Fruit fly (Drosophila melanogaster) whole organism, embryonic: ENCODE results near the gene CG6901.

Experiments
- Antp ChIP-seq: fragments of 200-800 bp; sonication (Bioruptor generic); optimal IDR thresholded peaks from 3 replicates; lab custom pipeline; 2016; ENCODE audit warnings: missing biosample characterization, missing genetic modification characterization
- Awh ChIP-seq: fragments of 200-800 bp; sonication (Bioruptor generic); IDR thresholded peaks from 2 replicates; pipeline ENCODE4, ENCODE4 v1.3.6; 2022; ENCODE audit warnings: missing biosample characterization, missing genetic modification characterization
- CG10267 ChIP-seq: fragments of 200-800 bp; sonication (Bioruptor generic); optimal IDR thresholded peaks from 2 replicates; lab custom pipeline; 2018; ENCODE audit warnings: missing biosample characterization, mild to moderate bottlenecking, missing genetic modification characterization, moderate library complexity
- CG10366 ChIP-seq: fragments of 200-800 bp; sonication (Bioruptor generic); IDR thresholded peaks from 2 replicates; pipeline ENCODE4 v1.3.6; 2022; ENCODE audit warnings: missing biosample characterization, missing genetic modification characterization
- CG10565 ChIP-seq: fragments of 200-800 bp; sonication (Bioruptor generic); optimal IDR thresholded peaks from 3 replicates; lab custom pipeline; 2016; ENCODE audit warnings: missing biosample characterization, mild to moderate bottlenecking, missing genetic modification characterization
- CG11093 ChIP-seq: fragments of 200-800 bp; sonication (Bioruptor generic); IDR thresholded peaks from 3 replicates; pipeline ENCODE4 v1.3.6; 2022; ENCODE audit warnings: missing biosample characterization, missing genetic modification characterization
- CG11504 ChIP-seq: fragments of 200-800 bp; sonication (Bioruptor generic); optimal IDR thresholded peaks from 3 replicates; lab custom pipeline; 2019; ENCODE audit warnings: missing biosample characterization, mild to moderate bottlenecking, missing genetic modification characterization, moderate library complexity
- CG14860 ChIP-seq: fragments of 200-800 bp; sonication (Bioruptor generic); IDR thresholded peaks from 3 replicates; pipeline ENCODE4 v1.3.6; 2022; ENCODE audit warnings: missing biosample characterization, missing genetic modification characterization; ENCODE audit not compliant: partially characterized antibody
- CG15073 ChIP-seq: fragments of 200-800 bp; sonication (Bioruptor generic); optimal IDR thresholded peaks from 2 replicates; lab custom pipeline; 2016; ENCODE audit warnings: missing biosample characterization, missing genetic modification characterization
- CG1792 ChIP-seq: fragments of 200-800 bp; sonication (Bioruptor generic); optimal IDR thresholded peaks from 2 replicates; lab custom pipeline; 2016; ENCODE audit warnings: missing biosample characterization, missing genetic modification characterization
- CG2678 ChIP-seq: fragments of 200-800 bp; sonication (Bioruptor generic); optimal IDR thresholded peaks from 3 replicates; lab custom pipeline; 2019; ENCODE audit warnings: missing biosample characterization, mild to moderate bottlenecking, missing genetic modification characterization, moderate library complexity
- CG3163 ChIP-seq: fragments of 200-800 bp; sonication (Bioruptor generic); optimal IDR thresholded peaks from 3 replicates; lab custom pipeline; 2016; ENCODE audit warnings: missing biosample characterization, missing genetic modification characterization
- CG3726 ChIP-seq: fragments of 200-800 bp; sonication (Bioruptor generic); IDR thresholded peaks from 3 replicates; pipeline ENCODE4, ENCODE4 v1.3.6; 2022; ENCODE audit warnings: missing biosample characterization, missing genetic modification characterization
- CG4282 ChIP-seq: fragments of 200-800 bp; sonication (Bioruptor generic); optimal IDR thresholded peaks from 2 replicates; lab custom pipeline; 2016; ENCODE audit warnings: missing biosample characterization, missing genetic modification characterization
- CG4617 ChIP-seq: fragments of 200-800 bp; sonication (Bioruptor generic); optimal IDR thresholded peaks from 3 replicates; lab custom pipeline; 2016; ENCODE audit warnings: missing biosample characterization, missing genetic modification characterization, borderline replicate concordance
- CG4820 ChIP-seq: fragments of 200-800 bp; sonication (Bioruptor generic); optimal IDR thresholded peaks from 3 replicates; lab custom pipeline; 2016; ENCODE audit warnings: missing biosample characterization, missing genetic modification characterization
- CG5180 ChIP-seq: fragments of 200-800 bp; sonication (Bioruptor generic); optimal IDR thresholded peaks from 3 replicates; lab custom pipeline; 2017; ENCODE audit warnings: missing biosample characterization, missing genetic modification characterization, mild to moderate bottlenecking, moderate library complexity, missing genetic modification reagents
- CG7963 ChIP-seq: fragments of 200-800 bp; sonication (Bioruptor generic); IDR thresholded peaks from 3 replicates; pipeline ENCODE4 v1.3.6; 2022; ENCODE audit warnings: missing biosample characterization, missing genetic modification characterization; ENCODE audit not compliant: partially characterized antibody
- CG9215 ChIP-seq: fragments of 200-800 bp; sonication (Bioruptor generic); IDR thresholded peaks from 2 replicates; pipeline ENCODE4 v1.3.6; 2022; ENCODE audit warnings: missing biosample characterization, missing genetic modification characterization
- CG9727 ChIP-seq: fragments of 200-800 bp; sonication (Bioruptor generic); optimal IDR thresholded peaks from 3 replicates; lab custom pipeline; 2017; ENCODE audit warnings: missing biosample characterization, mild to moderate bottlenecking, missing genetic modification characterization
- CG9932 ChIP-seq: fragments of 200-800 bp; sonication (Bioruptor generic); IDR thresholded peaks from 2 replicates; pipeline ENCODE4 v1.3.6; 2022; ENCODE audit warnings: missing biosample characterization, missing genetic modification characterization
- Dip2 ChIP-seq: fragments of 200-800 bp; sonication (Bioruptor generic); IDR thresholded peaks from 2 replicates; pipeline ENCODE4 v1.3.6; 2022; ENCODE audit warnings: missing biosample characterization, missing genetic modification characterization
- Dll ChIP-seq: fragments of 200-800 bp; sonication (Bioruptor generic); IDR thresholded peaks from 4 replicates; pipeline ENCODE4 v1.3.6; 2022; ENCODE audit warnings: missing biosample characterization, missing genetic modification characterization; ENCODE audit not compliant: partially characterized antibody
- Doc2 ChIP-seq: fragments of 200-800 bp; sonication (Bioruptor generic); IDR thresholded peaks from 2 replicates; pipeline ENCODE4 v1.3.6; 2022; ENCODE audit warnings: missing biosample characterization, missing genetic modification characterization
- Gug ChIP-seq: fragments of 200-800 bp; sonication (Bioruptor generic); IDR thresholded peaks from 4 replicates; pipeline ENCODE4 v1.3.6; 2022; ENCODE audit warnings: missing biosample characterization, missing genetic modification characterization
- H2.0 ChIP-seq: fragments of 200-800 bp; sonication (Bioruptor generic); IDR thresholded peaks from 2 replicates; pipeline ENCODE4 v1.3.6; 2022; ENCODE audit warnings: missing biosample characterization, missing genetic modification characterization
- HmgZ ChIP-seq: fragments of 200-800 bp; sonication (Bioruptor generic); optimal IDR thresholded peaks from 2 replicates; lab custom pipeline; 2018; ENCODE audit warnings: missing biosample characterization, mild to moderate bottlenecking, missing genetic modification characterization
- Jarid2 ChIP-seq: fragments of 200-800 bp; sonication (Bioruptor generic); optimal IDR thresholded peaks from 3 replicates; lab custom pipeline; 2017; ENCODE audit warnings: mild to moderate bottlenecking, missing biosample characterization, missing genetic modification reagents, missing genetic modification characterization
- NC2α ChIP-seq: fragments of 200-800 bp; sonication (Bioruptor generic); optimal IDR thresholded peaks from 2 replicates; lab custom pipeline; 2016; ENCODE audit warnings: missing biosample characterization, missing genetic modification characterization
- Nf-YC ChIP-seq: fragments of 200-800 bp; optimal IDR thresholded peaks from 3 replicates; lab custom pipeline; 2019; ENCODE audit warnings: missing biosample characterization, mild to moderate bottlenecking, missing genetic modification characterization, moderate library complexity
- Sox102F ChIP-seq: fragments of 200-800 bp; sonication (Bioruptor generic); optimal IDR thresholded peaks from 2 replicates; lab custom pipeline; 2018; ENCODE audit warnings: missing biosample characterization, mild to moderate bottlenecking, missing genetic modification characterization, moderate library complexity
- Spps ChIP-seq: fragments of 200-800 bp; sonication (Bioruptor generic); optimal IDR thresholded peaks from 2 replicates; lab custom pipeline; 2018; ENCODE audit warnings: missing biosample characterization, mild to moderate bottlenecking, missing genetic modification characterization
- Sry-δ ChIP-seq: fragments of 200-800 bp; sonication (Bioruptor generic); optimal IDR thresholded peaks from 2 replicates; lab custom pipeline; 2016; ENCODE audit warnings: missing biosample characterization, missing genetic modification characterization
- ab ChIP-seq: fragments of 200-800 bp; sonication (Bioruptor generic); optimal IDR thresholded peaks from 2 replicates; lab custom pipeline; 2016; ENCODE audit warnings: missing biosample characterization, missing genetic modification characterization
- abd-A ChIP-seq: fragments of 200-800 bp; sonication (Bioruptor generic); optimal IDR thresholded peaks from 3 replicates; lab custom pipeline; 2019; ENCODE audit warnings: missing biosample characterization, mild to moderate bottlenecking, missing genetic modification characterization, moderate library complexity
- bsh ChIP-seq, 2 experiments: fragments of 200-800 bp; sonication (Bioruptor generic); optimal IDR thresholded peaks; 2 replicates each; lab custom pipeline; 2017 to 2018; ENCODE audit warnings: mild to moderate bottlenecking in 2 of 2, missing biosample characterization in 2 of 2, missing genetic modification characterization in 2 of 2, moderate library complexity in 1 of 2
- btn ChIP-seq: fragments of 200-800 bp; sonication (Bioruptor generic); optimal IDR thresholded peaks from 2 replicates; lab custom pipeline; 2016; ENCODE audit warnings: missing biosample characterization, missing genetic modification characterization
- cas ChIP-seq: fragments of 200-800 bp; sonication (Bioruptor generic); IDR thresholded peaks from 2 replicates; pipeline ENCODE4 v1.3.6; 2022; ENCODE audit warnings: missing biosample characterization, missing genetic modification characterization
- chn ChIP-seq: fragments of 200-800 bp; sonication (Bioruptor generic); optimal IDR thresholded peaks from 2 replicates; lab custom pipeline; 2016; ENCODE audit warnings: missing biosample characterization, missing genetic modification characterization
- ci ChIP-seq: fragments of 200-800 bp; sonication (Bioruptor generic); IDR thresholded peaks from 3 replicates; pipeline ENCODE4 v1.3.6; 2022; ENCODE audit warnings: missing biosample characterization, missing genetic modification characterization
- cwo ChIP-seq: fragments of 200-800 bp; sonication (Bioruptor generic); optimal IDR thresholded peaks from 3 replicates; lab custom pipeline; 2017; ENCODE audit warnings: missing biosample characterization, missing genetic modification characterization, mild to moderate bottlenecking, moderate library complexity, missing genetic modification reagents
- danr ChIP-seq: fragments of 200-800 bp; sonication (Bioruptor generic); IDR thresholded peaks from 2 replicates; pipeline ENCODE4 v1.3.6; 2022; ENCODE audit warnings: missing biosample characterization, missing genetic modification characterization
- dati ChIP-seq: fragments of 200-800 bp; sonication (Bioruptor generic); IDR thresholded peaks from 2 replicates; pipeline ENCODE4 v1.3.6; 2022; ENCODE audit warnings: missing biosample characterization, missing genetic modification characterization
- eve ChIP-seq, 2 experiments: fragments of >200 bp; optimal IDR thresholded peaks; 2 replicates each; lab custom pipeline; 2017; ENCODE audit warnings: missing biosample characterization in 2 of 2, missing genetic modification characterization in 2 of 2
- gcm2 ChIP-seq: fragments of 200-800 bp; sonication (Bioruptor generic); optimal IDR thresholded peaks from 2 replicates; lab custom pipeline; 2016; ENCODE audit warnings: missing biosample characterization, missing genetic modification characterization
- hb ChIP-seq: fragments of 200-800 bp; sonication (Bioruptor generic); IDR thresholded peaks from 3 replicates; pipeline ENCODE4 v1.3.6; 2022; ENCODE audit warnings: missing biosample characterization, missing genetic modification characterization; ENCODE audit not compliant: partially characterized antibody
- hbn ChIP-seq: fragments of 200-800 bp; sonication (Bioruptor generic); IDR thresholded peaks from 2 replicates; pipeline ENCODE4 v1.3.6; 2022; ENCODE audit warnings: missing biosample characterization, missing genetic modification characterization; ENCODE audit not compliant: partially characterized antibody
- odd ChIP-seq: fragments of 200-800 bp; sonication (Bioruptor generic); optimal IDR thresholded peaks from 2 replicates; lab custom pipeline; 2017; ENCODE audit warnings: missing biosample characterization, mild to moderate bottlenecking, missing genetic modification characterization
- sens-2 ChIP-seq: fragments of 200-800 bp; sonication (Bioruptor generic); IDR thresholded peaks from 2 replicates; pipeline ENCODE4 v1.3.6; 2022; ENCODE audit warnings: missing biosample characterization, missing genetic modification characterization
- vfl ChIP-seq: fragments of 200-800 bp; sonication (Bioruptor generic); optimal IDR thresholded peaks from 2 replicates; lab custom pipeline; 2016; ENCODE audit warnings: missing biosample characterization, missing genetic modification characterization

Gene CG6901

DNA sequence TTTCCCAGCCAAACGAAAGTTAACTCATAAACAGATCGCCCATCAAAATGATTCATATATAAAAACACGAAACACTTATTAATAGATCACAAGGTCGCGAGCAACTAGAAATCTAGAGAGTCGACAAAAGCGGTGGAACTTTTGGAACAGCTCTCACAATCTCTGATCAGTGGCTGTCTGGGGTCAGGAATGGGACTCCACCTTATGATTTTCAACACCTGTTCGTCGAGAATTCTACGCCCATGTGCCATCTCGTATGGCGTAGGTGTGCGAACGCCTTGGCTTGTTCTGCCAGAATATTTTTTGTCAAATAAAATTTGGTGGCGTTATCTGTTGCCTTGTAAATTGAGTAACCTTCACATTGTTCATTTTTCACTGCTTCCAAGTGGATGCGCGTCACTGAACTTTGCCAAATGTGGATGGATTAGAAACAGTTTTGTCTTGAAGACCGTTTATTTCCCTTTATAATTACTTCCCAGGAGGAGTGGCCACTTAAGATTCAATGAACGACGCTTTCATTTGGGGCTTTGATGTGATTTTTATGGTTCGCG, 32.3 kb downstream of the CG6901 start (continued):
- TF ChIP-seq odd (GFP tag; lab: Kevin White, UChicago) (no peak), Nf-YC (tag; lab: Kevin White, UChicago) (no peak), bsh (GFP tag; optimal IDR thresholded peaks at IDR 0.05; lab: Kevin White, UChicago) (no peak), hbn (GFP tag; lab: Robert Waterston, UW) (no peak), CG9215 (GFP tag; lab: Robert Waterston, UW) (peak; percentile 45; the same call in 1 of the 2 replicates), Spps (tag; lab: Kevin White, UChicago) (no peak), hb (GFP tag; lab: Robert Waterston, UW) (no peak), CG10366 (GFP tag; lab: Robert Waterston, UW) (0 out of 2 replicates have a peak, but pooled peaks have one; percentile 28), CG11093 (GFP tag; lab: Robert Waterston, UW) (no peak), CG1792 (GFP tag; lab: Kevin White, UChicago) (no peak), CG14860 (GFP tag; lab: Robert Waterston, UW) (no peak), CG4617 (GFP tag; lab: Kevin White, UChicago) (no peak), Sox102F (peak; percentile 6), Jarid2 (GFP tag; lab: Kevin White, UChicago) (no peak), CG9932 (GFP tag; lab: Robert Waterston, UW) (peak; percentile 91), ci (peak; percentile 34; the same call in 1 of the 3 replicates), cas (GFP tag; lab: Robert Waterston, UW) (no peak), CG2678 (tag; lab: Kevin White, UChicago) (peak; percentile 59), CG11504 (tag; lab: Kevin White, UChicago) (peak; percentile 23), CG3163 (no peak), Gug (peak; percentile 68; the same call in 2 of the 4 replicates), cwo (GFP tag; lab: Kevin White, UChicago) (peak; percentile 62), CG7963 (GFP tag; lab: Robert Waterston, UW) (no peak), btn (GFP tag; lab: Kevin White, UChicago) (no peak), danr (GFP tag; lab: Robert Waterston, UW) (no peak), CG15073 (GFP tag; lab: Kevin White, UChicago) (no peak), CG4282 (no peak), chn (GFP tag; lab: Kevin White, UChicago) (no peak), vfl (no peak), H2.0 (GFP tag; lab: Robert Waterston, UW) (peak; percentile 37; the same call in 1 of the 2 replicates), CG10565 (no peak), CG5180 (GFP tag; lab: Kevin White, UChicago) (no peak), Awh (GFP tag; lab: Robert Waterston, UW) (no peak), Sry-δ (GFP tag; lab: Kevin White, UChicago) (no peak), CG10267 (tag; lab: Kevin White, UChicago) (no peak), CG3726 (GFP tag; lab: Robert Waterston, UW) (no peak), dati (no peak), ab (GFP tag; lab: Kevin White, UChicago) (no peak), abd-A (tag; lab: Kevin White, UChicago) (peak; percentile 68), Dll (GFP tag; lab: Robert Waterston, UW) (no peak), Doc2 (GFP tag; lab: Robert Waterston, UW) (no peak), NC2α (no peak), gcm2 (no peak), HmgZ (tag; lab: Kevin White, UChicago) (peak; percentile 65), Antp (GFP tag; lab: Kevin White, UChicago) (peak; percentile 64), sens-2 (GFP tag; lab: Robert Waterston, UW) (no peak), CG4820 (GFP tag; lab: Kevin White, UChicago) (no peak), CG9727 (GFP tag; lab: Kevin White, UChicago) (no peak), eve (GFP tag; optimal IDR thresholded peaks at IDR 0.05; lab: Kevin White, UChicago) (no peak), Dip2 (no peak)
